Fruit fly (Drosophila melanogaster): ENCODE data around the gene CG10098.

The CG10098 gene

DNA sequence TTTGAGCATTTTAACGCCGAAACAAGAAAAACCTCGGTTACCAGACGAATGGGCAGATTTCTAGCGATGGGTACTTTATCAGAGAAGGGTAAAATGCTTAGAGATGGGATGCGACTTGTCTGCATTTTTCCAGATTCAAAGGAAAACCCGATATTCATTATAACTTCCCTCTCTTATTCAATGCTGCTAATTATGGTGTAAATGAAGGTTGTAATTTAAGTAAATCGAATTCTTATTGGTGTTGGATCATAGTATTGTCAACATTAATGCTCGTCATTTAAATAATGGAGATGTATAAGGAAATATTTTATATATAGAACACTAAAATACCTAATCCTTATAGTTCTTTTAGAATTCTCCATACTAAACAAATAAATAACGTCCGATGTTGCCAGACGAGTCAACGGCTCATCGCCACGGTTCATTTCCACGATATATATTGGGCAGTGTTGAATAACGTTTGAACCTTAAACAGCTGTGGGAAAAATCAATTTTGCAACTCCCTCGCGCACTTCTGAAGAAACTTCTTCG is at the start of gene CG10098, which contains the start of gene Alh (continued):
- TF ChIP-seq CG3847 (GFP tag; IDR thresholded peaks at IDR 0.05) (peak; percentile 82), Gsc (GFP tag; IDR thresholded peaks at IDR 0.05) (no peak; the same call in 1 of the 2 replicates), Antp (GFP tag; optimal IDR thresholded peaks at IDR 0.05) (peak; percentile 91), kay (GFP tag; optimal IDR thresholded peaks at IDR 0.05) (peak; percentile 73), danr (GFP tag; IDR thresholded peaks at IDR 0.05) (peak; percentile 56; the same call in 1 of the 2 replicates), da (GFP tag; optimal IDR thresholded peaks at IDR 0.05) (peak; percentile 51), abd-A (tag; optimal IDR thresholded peaks at IDR 0.05) (no peak), NFAT (GFP tag; IDR thresholded peaks at IDR 0.05) (peak; percentile 87), CG9932 (GFP tag; IDR thresholded peaks at IDR 0.05) (peak; percentile 94), z (GFP tag; IDR thresholded peaks at IDR 0.05) (no peak), ind (GFP tag; optimal IDR thresholded peaks at IDR 0.05) (peak; percentile 92), chinmo (GFP tag; IDR thresholded peaks at IDR 0.05; ENCODE audit: partially characterized antibody) (0 out of 4 replicates have a peak, but pooled peaks have one; percentile 15), Fer2 (tag; optimal IDR thresholded peaks at IDR 0.05) (peak; percentile 79), E2f1 (GFP tag; IDR thresholded peaks at IDR 0.05) (peak; percentile 62), B-H2 (GFP tag; optimal IDR thresholded peaks at IDR 0.05) (peak; percentile 84), HLH4C (GFP tag; IDR thresholded peaks at IDR 0.05; ENCODE audit: partially characterized antibody) (peak; percentile 70), sim (GFP tag; IDR thresholded peaks at IDR 0.05) (no peak), CG7786 (GFP tag; optimal IDR thresholded peaks at IDR 0.05) (peak; percentile 91), Trl (optimal IDR thresholded peaks at IDR 0.05) (no peak), Trl (GFP tag; optimal IDR thresholded peaks at IDR 0.05) (peak; percentile 79), ap (GFP tag; IDR thresholded peaks at IDR 0.05) (no peak; the same call in 1 of the 2 replicates), Fer1 (GFP tag; optimal IDR thresholded peaks at IDR 0.05) (peak; percentile 45), CG18262 (tag; optimal IDR thresholded peaks at IDR 0.05) (peak; percentile 78), CG9437 (GFP tag; optimal IDR thresholded peaks at IDR 0.05) (peak; percentile 55), Fer3 (tag; optimal IDR thresholded peaks at IDR 0.05) (peak; percentile 77), Dref (GFP tag; IDR thresholded peaks at IDR 0.05) (peak; percentile 39; the same call in 1 of the 2 replicates), CG4360 (GFP tag; IDR thresholded peaks at IDR 0.05) (no peak), CG18011 (GFP tag; optimal IDR thresholded peaks at IDR 0.05) (peak; percentile 67), trem (tag; optimal IDR thresholded peaks at IDR 0.05) (peak; percentile 78), PHDP (tag; optimal IDR thresholded peaks at IDR 0.05) (peak; percentile 76), CG11085 (GFP tag; IDR thresholded peaks at IDR 0.05) (peak; percentile 66; the same call in 1 of the 2 replicates), CG3995 (GFP tag; optimal IDR thresholded peaks at IDR 0.05) (peak; percentile 59), CG14860 (GFP tag; IDR thresholded peaks at IDR 0.05; ENCODE audit: partially characterized antibody) (peak; percentile 63), Hmx (GFP tag; optimal IDR thresholded peaks at IDR 0.05) (peak; percentile 75), stwl (tag; optimal IDR thresholded peaks at IDR 0.05) (peak; percentile 40), Hsf (GFP tag; optimal IDR thresholded peaks at IDR 0.05) (peak; percentile 91), zfh1 (GFP tag; IDR thresholded peaks at IDR 0.05) (peak; percentile 66; the same call in 1 of the 3 replicates), CG7357 (GFP tag; IDR thresholded peaks at IDR 0.05) (peak; percentile 66), eve (GFP tag; optimal IDR thresholded peaks at IDR 0.05) (no peak), cato (GFP tag; optimal IDR thresholded peaks at IDR 0.05; ENCODE audit: borderline replicate concordance) (peak; percentile 74), Hmr (GFP tag; optimal IDR thresholded peaks at IDR 0.05) (peak; percentile 84), gsb-n (tag; optimal IDR thresholded peaks at IDR 0.05) (peak; percentile 57), psq (GFP tag; optimal IDR thresholded peaks at IDR 0.05) (peak; percentile 41), CG3065 (GFP tag; optimal IDR thresholded peaks at IDR 0.05) (peak; percentile 48), CG15269 (tag; optimal IDR thresholded peaks at IDR 0.05) (peak; percentile 80), Tbp (GFP tag; optimal IDR thresholded peaks at IDR 0.05) (no peak), Ets65A (GFP tag) (peak; percentile 99), chif (GFP tag; optimal IDR thresholded peaks at IDR 0.05) (peak; percentile 85 to 87), CTCF (GFP tag; optimal IDR thresholded peaks at IDR 0.05) (no peak), MESR4 (GFP tag; optimal IDR thresholded peaks at IDR 0.05) (no peak), Asciz (GFP tag; optimal IDR thresholded peaks at IDR 0.05) (peak; percentile 60), Hr3 (GFP tag; optimal IDR thresholded peaks at IDR 0.05) (peak; percentile 88)
